Fruit fly (Drosophila melanogaster) whole organism, pupa: ENCODE results near the gene LKRSDH.

ENCODE experiments used
- CG10348 ChIP-seq: fragments of 200-800 bp; sonication (Bioruptor generic); IDR thresholded peaks from 2 replicates; pipeline ENCODE4 v1.3.6; 2022; ENCODE audit warnings: missing biosample characterization, missing genetic modification characterization
- CG12605 ChIP-seq: fragments of 200-800 bp; sonication (Bioruptor generic); IDR thresholded peaks from 2 replicates; pipeline ENCODE4 v1.3.6; 2022; ENCODE audit warnings: missing biosample characterization, missing genetic modification characterization
- CG13204 ChIP-seq: fragments of 200-800 bp; sonication (Bioruptor generic); optimal IDR thresholded peaks from 2 replicates; lab custom pipeline; 2018; ENCODE audit warnings: missing biosample characterization, mild to moderate bottlenecking, missing genetic modification characterization, moderate library complexity
- CG14655 ChIP-seq: fragments of 200-800 bp; sonication (Bioruptor generic); optimal IDR thresholded peaks from 3 replicates; lab custom pipeline; 2017; ENCODE audit warnings: mild to moderate bottlenecking, missing biosample characterization, missing genetic modification reagents, missing genetic modification characterization
- CG15710 ChIP-seq: fragments of 200-800 bp; sonication (Bioruptor generic); optimal IDR thresholded peaks from 2 replicates; lab custom pipeline; 2018; ENCODE audit warnings: missing biosample characterization, mild to moderate bottlenecking, missing genetic modification characterization, moderate library complexity
- CG17806 ChIP-seq: fragments of 200-800 bp; sonication (Bioruptor generic); optimal IDR thresholded peaks from 2 replicates; lab custom pipeline; 2018; ENCODE audit warnings: missing biosample characterization, mild to moderate bottlenecking, missing genetic modification characterization, moderate library complexity
- CG32121 ChIP-seq: fragments of 200-800 bp; sonication (Bioruptor generic); IDR thresholded peaks from 2 replicates; pipeline ENCODE4 v1.3.6; 2022; ENCODE audit warnings: missing biosample characterization, missing genetic modification characterization
- CG34367 ChIP-seq: fragments of 200-800 bp; sonication (Bioruptor generic); optimal IDR thresholded peaks from 2 replicates; lab custom pipeline; 2018; ENCODE audit warnings: missing biosample characterization, mild to moderate bottlenecking, missing genetic modification characterization
- CG4496 ChIP-seq: fragments of 200-800 bp; sonication (Bioruptor generic); IDR thresholded peaks from 3 replicates; pipeline ENCODE4 v1.3.6; 2022; ENCODE audit warnings: missing biosample characterization, missing genetic modification characterization
- CG8159 ChIP-seq: fragments of 200-800 bp; sonication (Bioruptor generic); optimal IDR thresholded peaks from 3 replicates; lab custom pipeline; 2018; ENCODE audit warnings: missing biosample characterization, mild to moderate bottlenecking, missing genetic modification characterization, moderate library complexity
- CG8301 ChIP-seq: fragments of 200-800 bp; sonication (Bioruptor generic); optimal IDR thresholded peaks from 2 replicates; lab custom pipeline; 2018; ENCODE audit warnings: missing biosample characterization, mild to moderate bottlenecking, missing genetic modification characterization
- CG9948 ChIP-seq: fragments of 200-800 bp; sonication (Bioruptor generic); optimal IDR thresholded peaks from 2 replicates; lab custom pipeline; 2018; ENCODE audit warnings: missing biosample characterization, mild to moderate bottlenecking, missing genetic modification characterization, moderate library complexity
- D1 ChIP-seq: fragments of 200-800 bp; sonication (Bioruptor generic); optimal IDR thresholded peaks from 2 replicates; lab custom pipeline; 2018; ENCODE audit warnings: missing biosample characterization, mild to moderate bottlenecking, missing genetic modification characterization, moderate library complexity
- EcR ChIP-seq: fragments of 200-800 bp; sonication (Bioruptor generic); optimal IDR thresholded peaks from 3 replicates; lab custom pipeline; 2019; ENCODE audit warnings: missing biosample characterization, missing genetic modification characterization, mild to moderate bottlenecking, moderate library complexity, missing genetic modification reagents
- Ets98B ChIP-seq: fragments of 200-800 bp; sonication (Bioruptor generic); IDR thresholded peaks from 2 replicates; pipeline ENCODE4 v1.3.6; 2022; ENCODE audit warnings: missing biosample characterization, missing genetic modification characterization
- Pif1A ChIP-seq: fragments of 200-800 bp; sonication (Bioruptor generic); optimal IDR thresholded peaks from 3 replicates; lab custom pipeline; 2016; ENCODE audit warnings: missing biosample characterization, missing genetic modification characterization
- Pif1B ChIP-seq: fragments of 200-800 bp; sonication (Bioruptor generic); optimal IDR thresholded peaks from 3 replicates; lab custom pipeline; 2016; ENCODE audit warnings: missing biosample characterization, missing genetic modification characterization
- Snoo ChIP-seq: fragments of 200-800 bp; sonication (Bioruptor generic); optimal IDR thresholded peaks from 3 replicates; lab custom pipeline; 2017; ENCODE audit warnings: missing biosample characterization, mild to moderate bottlenecking, missing genetic modification characterization, inconsistent platforms
- fd96Ca ChIP-seq: fragments of 200-800 bp; sonication (Bioruptor generic); IDR thresholded peaks from 3 replicates; pipeline ENCODE4 v1.3.6; 2022; ENCODE audit warnings: missing biosample characterization, missing genetic modification characterization
- gl ChIP-seq: fragments of 200-800 bp; sonication (Bioruptor generic); optimal IDR thresholded peaks from 2 replicates; lab custom pipeline; 2018; ENCODE audit warnings: missing biosample characterization, mild to moderate bottlenecking, missing genetic modification characterization
- rn ChIP-seq: fragments of 200-800 bp; sonication (Bioruptor generic); IDR thresholded peaks from 2 replicates; pipeline ENCODE4 v1.3.6; 2022; ENCODE audit warnings: missing biosample characterization, missing genetic modification characterization

Gene LKRSDH

DNA sequence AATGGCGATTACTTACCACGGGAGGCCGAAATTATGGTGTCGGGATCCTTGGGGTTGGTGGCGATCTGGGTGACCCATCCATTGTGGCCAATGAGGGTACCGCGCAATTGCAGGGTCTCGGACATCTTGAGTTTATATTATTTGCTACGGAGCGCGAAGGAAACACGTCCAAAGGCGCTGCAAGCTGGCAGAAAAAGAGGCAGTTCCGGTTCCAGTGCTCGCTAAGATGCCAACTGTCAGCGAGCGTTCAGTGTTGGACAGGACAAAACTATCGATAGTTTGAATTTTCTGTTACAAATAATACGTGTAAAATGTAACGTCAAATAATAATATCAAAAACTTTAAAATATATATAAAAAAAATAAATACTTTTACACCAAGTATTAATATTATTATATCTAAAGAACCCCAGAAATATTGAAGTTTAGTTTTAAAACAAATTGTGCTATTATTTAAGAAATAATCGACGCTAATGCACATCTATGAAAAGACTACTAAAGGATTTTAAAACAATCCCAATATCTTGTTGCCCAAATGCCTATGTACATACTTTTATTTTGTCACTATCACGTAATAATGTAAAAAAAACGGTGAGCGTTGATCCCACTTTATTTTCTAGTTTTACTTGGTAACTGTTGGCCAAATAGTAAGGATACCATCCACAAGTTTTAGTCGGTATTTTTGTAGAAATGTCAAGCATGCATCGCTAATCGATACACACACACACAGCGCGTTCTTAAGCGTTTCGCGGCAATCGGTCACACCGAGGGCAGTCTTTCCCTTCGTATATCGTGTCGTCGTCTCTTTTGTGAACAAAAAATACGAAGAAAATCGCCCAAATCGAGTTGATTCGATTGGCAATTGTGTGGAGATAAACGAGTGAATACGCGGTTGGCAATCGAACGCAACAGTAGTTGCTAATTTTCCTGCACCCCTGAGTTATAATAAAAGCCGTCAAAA is 31.6 kb upstream of the LKRSDH start, which contains the start of the genes Rack1 and mts:
TSS of gene Rack1 (minus strand) at position 271 of the 960 bp plus-strand sequence.
TSS of gene mts (plus strand) at position 606 of the 960 bp plus-strand sequence.
- TF ChIP-seq Ets98B, result peak; percentile 63
- TF ChIP-seq D1, result no peak
- TF ChIP-seq CG17806 (tag; lab: Kevin White, UChicago), result peak; percentile 25
- TF ChIP-seq Pif1A (GFP tag; lab: Kevin White, UChicago), result peak; percentile 69
- TF ChIP-seq CG4496 (GFP tag; lab: Robert Waterston, UW), result peak; percentile 88
- TF ChIP-seq EcR, result no peak
- TF ChIP-seq CG15710, result peak; percentile 54
- TF ChIP-seq CG10348 (GFP tag; lab: Robert Waterston, UW), result no peak
- TF ChIP-seq CG12605 (GFP tag; lab: Robert Waterston, UW), result peak; percentile 77
- TF ChIP-seq CG34367, result peak; percentile 65
- TF ChIP-seq CG9948 (tag; lab: Kevin White, UChicago), result peak; percentile 20
- peak; percentile 58 for TF ChIP-seq CG8159
- peak; percentile 34; the same call in 1 of the 2 replicates for TF ChIP-seq CG32121 (GFP tag; lab: Robert Waterston, UW)
- peak; percentile 43 for TF ChIP-seq CG8301 (tag; lab: Kevin White, UChicago)
- TF ChIP-seq Snoo, result peak; percentile 86
- peak; percentile 43 for TF ChIP-seq rn (GFP tag; lab: Robert Waterston, UW)
- TF ChIP-seq gl (tag; lab: Kevin White, UChicago), result peak; percentile 42
- TF ChIP-seq CG13204, result no peak
- peak; percentile 43 for TF ChIP-seq Pif1B
- TF ChIP-seq fd96Ca, result peak; percentile 41; the same call in 1 of the 3 replicates
- no peak for TF ChIP-seq CG14655 (GFP tag; lab: Kevin White, UChicago)

DNA sequence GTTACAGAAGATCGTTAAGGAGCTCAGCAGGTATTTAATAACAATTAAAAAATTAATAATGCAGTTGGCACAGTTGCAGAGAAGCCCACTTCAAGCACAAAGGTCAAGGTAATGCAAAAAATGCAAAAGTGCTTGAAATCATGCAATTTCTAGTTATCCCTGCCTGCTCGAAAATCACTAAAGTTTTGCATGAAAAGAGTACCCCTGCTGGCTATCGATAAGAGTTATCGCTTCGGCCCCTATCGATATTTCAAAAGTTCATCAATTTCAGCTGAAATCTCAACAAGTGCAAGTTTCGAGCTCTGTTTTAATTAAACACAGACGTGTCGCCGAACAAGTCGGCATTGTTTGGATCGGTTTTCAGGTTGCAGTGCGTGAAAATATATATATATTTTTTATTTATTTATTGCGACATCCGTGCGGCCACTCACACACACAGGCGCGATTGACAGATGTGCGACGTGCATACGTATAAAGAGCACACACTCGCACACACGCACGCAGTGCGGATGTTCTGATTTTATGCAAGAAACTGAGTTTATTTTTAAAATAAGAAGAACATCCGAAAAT is 25.6 kb upstream of the LKRSDH start:
- TF ChIP-seq fd96Ca (peak; percentile 70), rn (GFP tag; lab: Robert Waterston, UW) (no peak), CG17806 (tag; lab: Kevin White, UChicago) (no peak), Pif1B (peak; percentile 66), D1 (peak; percentile 39), CG14655 (GFP tag; lab: Kevin White, UChicago) (no peak), CG4496 (GFP tag; lab: Robert Waterston, UW) (peak; percentile 58; the same call in 2 of the 3 replicates), EcR (peak; percentile 60), CG34367 (peak; percentile 17), Ets98B (no peak), CG8301 (tag; lab: Kevin White, UChicago) (no peak), CG12605 (GFP tag; lab: Robert Waterston, UW) (peak; percentile 29), CG9948 (tag; lab: Kevin White, UChicago) (no peak), Snoo (peak; percentile 37), Pif1A (GFP tag; lab: Kevin White, UChicago) (no peak), CG32121 (GFP tag; lab: Robert Waterston, UW) (peak; percentile 33; the same call in 1 of the 2 replicates), CG10348 (GFP tag; lab: Robert Waterston, UW) (no peak), CG13204 (no peak), CG8159 (peak; percentile 7), gl (tag; lab: Kevin White, UChicago) (no peak), CG15710 (peak; percentile 2)
- TF ChIP-seq, all 21 proteins: peak for 11

dm6 chr2L:7820851-7821250 is 25.1 kb upstream of the LKRSDH start, which contains the start of gene CG7115:
Gene CG7115, plus strand, starts transcription at chr2L:7821151.
- TF ChIP-seq CG12605 (GFP tag; lab: Robert Waterston, UW), result no peak
- TF ChIP-seq EcR, result no peak
- TF ChIP-seq CG14655 (GFP tag; lab: Kevin White, UChicago), result no peak
- no peak for TF ChIP-seq Pif1A (GFP tag; lab: Kevin White, UChicago)
- no peak for TF ChIP-seq CG10348 (GFP tag; lab: Robert Waterston, UW)
- TF ChIP-seq CG9948 (tag; lab: Kevin White, UChicago), result no peak
- TF ChIP-seq CG8159, result no peak
- TF ChIP-seq CG4496 (GFP tag; lab: Robert Waterston, UW), result no peak
- no peak for TF ChIP-seq CG34367
- no peak for TF ChIP-seq Pif1B
- no peak for TF ChIP-seq CG13204
- TF ChIP-seq rn (GFP tag; lab: Robert Waterston, UW), result no peak
- TF ChIP-seq CG8301 (tag; lab: Kevin White, UChicago), result no peak

dm6 chr2L:7820408-7820807 is 24.6 kb upstream of the LKRSDH start:
- TF ChIP-seq Snoo, result no peak
- TF ChIP-seq EcR, result no peak
- TF ChIP-seq CG15710, result no peak
- no peak for TF ChIP-seq gl (tag; lab: Kevin White, UChicago)
- TF ChIP-seq CG10348 (GFP tag; lab: Robert Waterston, UW), result no peak
- TF ChIP-seq Ets98B, result no peak
- TF ChIP-seq CG17806 (tag; lab: Kevin White, UChicago), result no peak
- TF ChIP-seq CG8301 (tag; lab: Kevin White, UChicago), result no peak
- no peak for TF ChIP-seq CG13204
- no peak for TF ChIP-seq CG4496 (GFP tag; lab: Robert Waterston, UW)
- no peak for TF ChIP-seq CG34367
- no peak for TF ChIP-seq CG8159
- no peak for TF ChIP-seq D1
- no peak for TF ChIP-seq CG14655 (GFP tag; lab: Kevin White, UChicago)

- TF ChIP-seq gl (tag; lab: Kevin White, UChicago) (no peak), CG14655 (GFP tag; lab: Kevin White, UChicago) (no peak), CG8301 (tag; lab: Kevin White, UChicago) (no peak), Ets98B (no peak; the same call in 1 of the 2 replicates), CG34367 (no peak), CG8159 (no peak), CG12605 (GFP tag; lab: Robert Waterston, UW) (no peak), CG17806 (tag; lab: Kevin White, UChicago) (no peak), CG4496 (GFP tag; lab: Robert Waterston, UW) (no peak), CG32121 (GFP tag; lab: Robert Waterston, UW) (0 out of 2 replicates have a peak, but pooled peaks have one; percentile 11), CG9948 (tag; lab: Kevin White, UChicago) (no peak), CG10348 (GFP tag; lab: Robert Waterston, UW) (no peak), EcR (peak; percentile 47), CG13204 (no peak), fd96Ca (0 out of 3 replicates have a peak, but pooled peaks have one; percentile 14), Pif1B (no peak), D1 (no peak), Snoo (no peak)
Measured at dm6 chr2L:7813357-7813756, 17.6 kb upstream of the LKRSDH start.
